Worm (Caenorhabditis elegans): ENCODE measurements around the gene nlp-20.
"Not testable (repeated sequence)": the region's sequence is repeated elsewhere in the genome, so short reads cannot be mapped to it uniquely, and the experiment has no call there.

Gene nlp-20

DNA sequence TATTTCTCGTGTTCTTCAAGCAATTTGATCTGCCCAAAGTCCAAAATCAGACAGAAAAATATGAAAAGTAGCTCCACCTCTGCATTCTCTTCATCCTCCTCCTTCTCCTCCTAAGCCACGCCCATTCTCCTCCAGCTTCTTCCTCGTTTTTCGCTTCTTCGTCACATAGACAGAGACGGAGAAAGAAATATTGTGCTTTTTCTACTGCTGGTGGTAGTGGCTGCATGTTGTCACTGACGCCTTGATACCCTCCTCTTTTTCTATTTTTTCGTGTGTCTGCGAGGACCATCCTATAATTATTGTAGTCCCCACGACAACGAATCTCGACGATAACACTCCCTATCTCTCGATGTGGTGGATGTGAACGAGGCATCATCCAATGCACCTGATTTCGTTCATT is 15.7 kb upstream of the nlp-20 start, which contains the start of gene C08G9.1:
C08G9.1 (plus strand) TSS at position 175 of the 400 bp plus-strand sequence.
- TF ChIP-seq ceh-13 (GFP tag; optimal IDR thresholded peaks at IDR 0.05) = no peak
- no peak for TF ChIP-seq pes-1 (GFP tag; IDR thresholded peaks at IDR 0.05)
- no peak for TF ChIP-seq B0310.2 (tag; optimal IDR thresholded peaks at IDR 0.05)
- TF ChIP-seq ceh-36 (tag; optimal IDR thresholded peaks at IDR 0.05) = no peak
- TF ChIP-seq sea-1 (GFP tag; conservative IDR thresholded peaks at IDR 0.05) = no peak
- TF ChIP-seq ama-1 (optimal IDR thresholded peaks at IDR 0.05) = no peak
- TF ChIP-seq ets-7 (tag; optimal IDR thresholded peaks at IDR 0.05) = no peak
- TF ChIP-seq scrt-1 (GFP tag; IDR thresholded peaks at IDR 0.05) = no peak
- TF ChIP-seq tra-4 (tag; optimal IDR thresholded peaks at IDR 0.05) = no peak
- TF ChIP-seq hmbx-1 (tag; optimal IDR thresholded peaks at IDR 0.05) = no peak
- TF ChIP-seq F13C5.2 (tag; optimal IDR thresholded peaks at IDR 0.05) = no peak

DNA sequence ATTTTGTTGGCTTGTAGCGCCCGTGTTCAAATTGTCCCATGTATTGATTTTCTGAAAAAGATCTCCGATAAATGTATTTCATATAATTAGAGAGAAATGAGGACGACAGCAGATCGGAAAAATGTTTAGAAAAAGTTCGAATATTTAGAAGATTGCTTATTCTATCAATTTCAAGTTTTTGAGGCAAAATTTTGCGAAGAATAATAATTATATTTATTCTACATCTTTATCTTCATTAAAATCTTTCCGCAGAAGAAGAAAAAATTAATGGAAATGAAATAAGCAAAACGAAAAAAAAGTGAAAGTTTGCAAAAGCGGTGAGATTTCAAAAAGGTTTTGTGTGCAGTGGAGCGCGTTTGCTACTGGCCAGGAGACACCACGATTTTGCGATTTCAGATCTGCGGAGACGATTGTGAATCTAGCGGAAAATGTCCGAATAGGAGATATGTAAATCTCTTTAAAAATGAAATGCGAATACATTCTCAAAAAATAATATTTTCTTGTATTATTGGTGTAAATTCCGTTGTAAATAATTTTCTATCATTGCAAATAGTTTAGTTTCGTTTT is 11.4 kb upstream of the nlp-20 start, which contains the start of gene nrde-4:
nrde-4 (minus strand) TSS at position 51 of the 567 bp plus-strand sequence.
- TF ChIP-seq F13C5.2 (tag; optimal IDR thresholded peaks at IDR 0.05) = peak; percentile 16
- TF ChIP-seq hnd-1 (tag; optimal IDR thresholded peaks at IDR 0.05) = no peak
- peak; percentile 49; the same call in 1 of the 2 replicates for TF ChIP-seq pes-1 (GFP tag; IDR thresholded peaks at IDR 0.05)

DNA sequence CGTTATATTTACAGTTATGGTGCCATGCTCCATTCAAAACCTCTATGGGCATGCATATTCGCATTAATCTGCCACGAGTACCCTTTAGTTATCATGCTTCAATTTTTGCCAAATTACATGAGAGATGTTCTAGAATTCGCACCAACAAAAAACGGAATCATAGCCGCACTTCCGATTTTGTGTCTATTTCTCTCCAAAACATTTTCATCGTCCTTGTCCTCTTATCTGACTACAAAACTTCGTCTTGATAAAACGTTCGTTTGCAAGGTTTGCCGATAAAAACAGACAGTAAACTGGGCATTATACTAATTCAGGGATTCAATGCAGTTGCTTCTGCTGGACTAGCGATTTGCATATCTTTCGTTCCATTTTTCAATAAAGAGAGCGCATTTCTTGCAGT is 10.3 kb upstream of the nlp-20 start:
- TF ChIP-seq hmg-4 (GFP tag; optimal IDR thresholded peaks at IDR 0.05) = no peak
- TF ChIP-seq F13C5.2 (tag; optimal IDR thresholded peaks at IDR 0.05) = no peak
- TF ChIP-seq ets-7 (tag; optimal IDR thresholded peaks at IDR 0.05) = no peak
- no peak for TF ChIP-seq flt-1 (GFP tag; IDR thresholded peaks at IDR 0.05)
- TF ChIP-seq tbx-37 (GFP tag; conservative IDR thresholded peaks at IDR 0.05) = no peak

DNA sequence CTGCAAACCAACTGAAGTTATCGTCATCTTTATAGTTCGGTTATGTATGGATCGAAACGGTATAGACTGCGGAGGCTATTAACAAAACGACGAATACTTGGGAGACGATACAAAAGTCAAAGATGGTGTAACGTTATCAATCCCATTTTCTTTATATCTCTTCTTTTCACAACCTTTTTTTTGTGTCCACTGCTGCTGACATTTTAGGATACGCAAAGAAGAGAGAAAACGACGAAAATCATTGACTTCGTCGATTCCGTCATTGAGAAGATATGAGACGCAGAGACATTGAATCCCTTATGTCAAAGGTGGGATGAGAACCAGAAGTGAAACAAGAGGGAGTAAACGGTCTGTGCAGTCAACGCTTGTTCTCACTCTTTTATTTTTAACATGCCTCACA is 8.2 kb upstream of the nlp-20 start, which contains the start of gene cima-1:
cima-1 (plus strand) TSS at position 340 of the 400 bp plus-strand sequence.
- TF ChIP-seq tra-4 (tag; optimal IDR thresholded peaks at IDR 0.05) = no peak

DNA sequence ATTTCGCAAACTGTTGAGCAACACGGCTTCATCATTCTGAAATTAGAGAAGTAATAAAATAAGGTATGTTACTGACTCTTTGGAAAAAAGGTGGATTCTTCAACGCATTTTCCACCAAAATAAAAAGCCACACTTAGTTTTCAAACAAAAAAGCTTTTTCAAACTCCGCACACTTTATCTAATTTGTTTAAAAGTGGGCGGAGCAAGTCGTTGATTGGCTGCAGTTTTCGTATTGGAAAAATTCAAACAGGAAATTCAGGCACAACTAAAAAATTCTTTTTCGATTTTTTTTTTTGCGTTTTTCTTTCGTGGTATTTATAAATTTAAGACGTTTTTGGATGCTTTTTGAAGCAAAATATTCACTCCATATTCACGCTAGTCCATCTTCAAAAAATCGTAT is 7.6 kb upstream of the nlp-20 start:
- no peak for TF ChIP-seq ceh-36 (tag; optimal IDR thresholded peaks at IDR 0.05)
- no peak for TF ChIP-seq hmbx-1 (tag; optimal IDR thresholded peaks at IDR 0.05)
- TF ChIP-seq tbx-37 (GFP tag; conservative IDR thresholded peaks at IDR 0.05) = no peak
- no peak for TF ChIP-seq ceh-13 (GFP tag; optimal IDR thresholded peaks at IDR 0.05)
- no peak for TF ChIP-seq ama-1 (optimal IDR thresholded peaks at IDR 0.05)
- no peak for TF ChIP-seq aly-1 (tag; optimal IDR thresholded peaks at IDR 0.05)
- no peak for TF ChIP-seq scrt-1 (GFP tag; IDR thresholded peaks at IDR 0.05)
- no peak for TF ChIP-seq F13C5.2 (tag; optimal IDR thresholded peaks at IDR 0.05)

DNA sequence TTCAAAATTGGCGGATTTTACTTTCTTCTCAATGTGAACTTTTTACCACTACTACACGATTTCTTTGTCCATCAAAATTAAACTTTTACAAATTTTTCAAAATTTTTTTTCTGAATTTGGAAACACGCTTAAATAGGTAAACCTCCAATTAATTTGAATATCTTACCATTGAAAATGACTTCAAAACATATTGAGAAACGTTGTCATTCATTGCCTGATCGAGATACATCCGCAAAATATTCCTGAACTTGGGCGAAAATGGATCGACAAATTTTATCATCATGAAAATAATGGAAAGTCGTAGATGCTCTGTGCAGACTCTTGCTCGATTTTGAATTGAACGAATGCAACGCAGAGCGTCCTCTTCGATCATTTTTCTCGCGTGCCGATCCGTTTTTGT is 4.0 kb upstream of the nlp-20 start:
- TF ChIP-seq scrt-1 (GFP tag; IDR thresholded peaks at IDR 0.05) = no peak
- TF ChIP-seq tbx-37 (GFP tag; conservative IDR thresholded peaks at IDR 0.05) = no peak
- no peak for TF ChIP-seq aly-1 (tag; optimal IDR thresholded peaks at IDR 0.05)
- no peak for TF ChIP-seq hnd-1 (tag; optimal IDR thresholded peaks at IDR 0.05)
- no peak for TF ChIP-seq B0310.2 (tag; optimal IDR thresholded peaks at IDR 0.05)
- no peak for TF ChIP-seq pes-1 (GFP tag; IDR thresholded peaks at IDR 0.05)
- TF ChIP-seq flt-1 (GFP tag; IDR thresholded peaks at IDR 0.05) = no peak
- no peak for TF ChIP-seq ceh-36 (tag; optimal IDR thresholded peaks at IDR 0.05)
- no peak for TF ChIP-seq ceh-13 (GFP tag; optimal IDR thresholded peaks at IDR 0.05)
- TF ChIP-seq hmbx-1 (tag; optimal IDR thresholded peaks at IDR 0.05) = no peak
- TF ChIP-seq sea-1 (GFP tag; conservative IDR thresholded peaks at IDR 0.05) = no peak
- no peak for TF ChIP-seq F13C5.2 (tag; optimal IDR thresholded peaks at IDR 0.05)
- TF ChIP-seq ets-7 (tag; optimal IDR thresholded peaks at IDR 0.05) = no peak
- no peak for TF ChIP-seq tbx-11 (GFP tag; IDR thresholded peaks at IDR 0.05)
- no peak for TF ChIP-seq tra-4 (tag; optimal IDR thresholded peaks at IDR 0.05)
- no peak for TF ChIP-seq hmg-4 (GFP tag; optimal IDR thresholded peaks at IDR 0.05)
- TF ChIP-seq ama-1 (optimal IDR thresholded peaks at IDR 0.05) = no peak

DNA sequence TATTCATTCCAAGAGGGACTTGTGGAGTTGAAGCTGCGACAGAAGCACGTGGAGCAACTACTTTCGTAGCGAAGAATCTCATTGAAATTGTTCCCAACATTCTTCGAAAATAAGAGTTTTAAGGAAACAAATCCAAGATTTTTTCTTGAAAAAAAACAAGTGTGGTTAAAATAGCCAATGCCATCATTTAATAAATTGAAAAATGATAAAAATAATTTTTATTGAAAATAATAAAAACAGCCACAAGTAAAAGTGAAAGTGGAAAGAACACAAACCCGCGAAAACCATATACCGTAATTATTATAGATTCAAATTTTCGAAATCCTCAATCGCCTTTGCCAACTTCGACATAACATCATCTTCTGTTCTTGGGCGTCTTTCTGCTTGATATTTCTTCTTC is 3.2 kb upstream of the nlp-20 start, which contains the start of gene hmg-5:
hmg-5 (minus strand) TSS at position 101 of the 400 bp plus-strand sequence.
- no peak for TF ChIP-seq tra-4 (tag; optimal IDR thresholded peaks at IDR 0.05)
- TF ChIP-seq scrt-1 (GFP tag; IDR thresholded peaks at IDR 0.05) = no peak
- TF ChIP-seq hmbx-1 (tag; optimal IDR thresholded peaks at IDR 0.05) = no peak
- no peak for TF ChIP-seq hmg-4 (GFP tag; optimal IDR thresholded peaks at IDR 0.05)

DNA sequence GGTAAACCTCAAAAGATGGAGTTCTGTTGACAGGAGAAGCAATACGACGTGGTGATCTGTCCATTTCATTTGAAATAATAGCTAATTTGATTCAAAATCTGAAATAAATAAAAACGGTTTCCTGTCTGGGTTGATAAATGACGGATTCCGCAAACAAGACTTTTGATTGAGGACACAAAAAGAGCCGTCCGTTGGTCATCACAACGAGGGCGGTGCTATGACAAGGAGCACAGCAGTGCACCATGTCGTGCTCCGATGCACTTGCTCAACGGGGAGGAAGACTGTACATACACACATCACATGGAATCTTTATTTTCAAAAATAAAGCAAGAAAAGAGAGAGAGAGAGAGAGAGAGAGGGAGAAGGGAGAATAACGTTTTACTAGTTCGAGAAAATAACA is 1.1 kb downstream of the nlp-20 start, which contains the start of gene nep-16:
nep-16 (minus strand) TSS at position 101 of the 400 bp plus-strand sequence.
- TF ChIP-seq tbx-11 (GFP tag; IDR thresholded peaks at IDR 0.05) (no peak), hmg-4 (GFP tag; optimal IDR thresholded peaks at IDR 0.05) (no peak), ceh-13 (GFP tag; optimal IDR thresholded peaks at IDR 0.05) (no peak), hnd-1 (tag; optimal IDR thresholded peaks at IDR 0.05) (no peak), hmbx-1 (tag; optimal IDR thresholded peaks at IDR 0.05) (no peak), pes-1 (GFP tag; IDR thresholded peaks at IDR 0.05) (no peak), scrt-1 (GFP tag; IDR thresholded peaks at IDR 0.05) (no peak), sea-1 (GFP tag; conservative IDR thresholded peaks at IDR 0.05) (no peak), aly-1 (tag; optimal IDR thresholded peaks at IDR 0.05) (no peak), B0310.2 (tag; optimal IDR thresholded peaks at IDR 0.05) (no peak), ets-7 (tag; optimal IDR thresholded peaks at IDR 0.05) (no peak), ceh-36 (tag; optimal IDR thresholded peaks at IDR 0.05) (no peak)

DNA sequence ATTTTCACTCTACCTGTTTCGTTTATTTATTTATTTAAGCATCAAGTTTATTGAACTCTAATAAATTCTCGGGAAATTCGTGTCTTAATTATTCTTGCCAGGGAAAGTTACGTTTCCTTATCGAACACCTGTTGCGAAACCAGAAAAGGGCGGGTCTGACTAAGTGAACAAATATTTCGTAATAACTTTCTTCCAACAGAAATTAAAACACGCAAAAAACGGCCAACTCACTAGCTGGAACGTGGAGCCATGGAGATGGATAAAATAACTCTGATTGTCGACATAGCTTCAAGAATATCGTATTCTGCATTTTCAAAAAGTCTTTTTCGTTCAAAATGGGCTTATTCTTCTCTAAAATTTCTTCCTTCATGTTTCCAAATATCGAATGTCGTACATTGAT is 8.3 kb downstream of the nlp-20 start, which contains the start of gene warf-1:
warf-1 (plus strand) TSS at position 209 of the 400 bp plus-strand sequence.
- not testable (repeated sequence) for TF ChIP-seq hmg-4 (GFP tag; optimal IDR thresholded peaks at IDR 0.05); ets-7 (tag; optimal IDR thresholded peaks at IDR 0.05); scrt-1 (GFP tag; IDR thresholded peaks at IDR 0.05)
